Fruit fly (Drosophila melanogaster) whole organism, wandering third instar larva: ENCODE measurements around the gene nuf.

Source experiments
- Abd-B ChIP-seq: fragments of >200 bp; optimal IDR thresholded peaks from 2 replicates; lab custom pipeline; 2017; ENCODE audit warnings: missing biosample characterization, missing genetic modification characterization
- CG32264 ChIP-seq: fragments of 200-800 bp; sonication (Bioruptor generic); optimal IDR thresholded peaks from 2 replicates; lab custom pipeline; 2016; ENCODE audit warnings: missing biosample characterization, missing genetic modification characterization
- CG9705 ChIP-seq: fragments of 200-800 bp; sonication (Bioruptor generic); optimal IDR thresholded peaks from 2 replicates; lab custom pipeline; 2018; ENCODE audit warnings: missing biosample characterization, mild to moderate bottlenecking, missing genetic modification characterization
- Dfd ChIP-seq: fragments of >200 bp; optimal IDR thresholded peaks from 2 replicates; lab custom pipeline; 2017; ENCODE audit warnings: missing biosample characterization, missing genetic modification characterization
- Dif ChIP-seq: fragments of 200-275, 200-300 bp; sonication (Bioruptor generic); optimal IDR thresholded peaks from 2 replicates; lab custom pipeline; 2018; ENCODE audit warnings: missing biosample characterization, missing genetic modification characterization; ENCODE audit not compliant: partially characterized antibody
- HLH106 ChIP-seq: fragments of 200-800 bp; optimal IDR thresholded peaks from 3 replicates; lab custom pipeline; 2019; ENCODE audit warnings: missing biosample characterization, mild to moderate bottlenecking, missing genetic modification characterization, moderate library complexity
- Hnf4 ChIP-seq: fragments of 200-800 bp; sonication (Bioruptor generic); optimal IDR thresholded peaks from 2 replicates; lab custom pipeline; 2016; ENCODE audit warnings: missing biosample characterization, mild to moderate bottlenecking, missing genetic modification characterization
- Hr78 ChIP-seq: fragments of >200 bp; optimal IDR thresholded peaks from 2 replicates; lab custom pipeline; 2017; ENCODE audit warnings: missing biosample characterization, missing genetic modification characterization
- Hr83 ChIP-seq: fragments of 200-300 bp; sonication (Bioruptor generic); optimal IDR thresholded peaks from 2 replicates; lab custom pipeline; 2016; ENCODE audit warnings: missing biosample characterization, mild to moderate bottlenecking, missing genetic modification characterization, moderate library complexity; ENCODE audit not compliant: poor library complexity, severe bottlenecking
- Jra ChIP-seq: sonication (Bioruptor generic); optimal IDR thresholded peaks from 2 replicates; lab custom pipeline; 2016; ENCODE audit warnings: missing biosample characterization, missing genetic modification characterization
- Myc ChIP-seq: fragments of >200 bp; optimal IDR thresholded peaks from 2 replicates; lab custom pipeline; 2017
- OdsH ChIP-seq: fragments of 200-800 bp; sonication (Bioruptor generic); optimal IDR thresholded peaks from 2 replicates; lab custom pipeline; 2016; ENCODE audit warnings: missing biosample characterization, mild to moderate bottlenecking, missing genetic modification characterization
- Rel ChIP-seq, 2 experiments: fragments of 200-800 bp; sonication (Bioruptor generic) in 1 of 2; optimal IDR thresholded peaks; 2 replicates in 1 of 2; 3 replicates in 1 of 2; lab custom pipeline; 2016 to 2019; ENCODE audit warnings: mild to moderate bottlenecking in 2 of 2, missing biosample characterization in 2 of 2, missing genetic modification characterization in 2 of 2, moderate library complexity in 1 of 2
- Sp1 ChIP-seq: fragments of 200-800 bp; sonication (Bioruptor generic); optimal IDR thresholded peaks from 3 replicates; lab custom pipeline; 2019; ENCODE audit warnings: missing biosample characterization, mild to moderate bottlenecking, missing genetic modification characterization, moderate library complexity
- Vsx2 ChIP-seq: fragments of 200-300, 225-300 bp; sonication (Bioruptor generic); optimal IDR thresholded peaks from 2 replicates; lab custom pipeline; 2018; ENCODE audit warnings: missing biosample characterization, missing genetic modification characterization; ENCODE audit not compliant: partially characterized antibody
- br ChIP-seq: fragments of 200-800 bp; sonication (Bioruptor generic); optimal IDR thresholded peaks from 2 replicates; lab custom pipeline; 2016; ENCODE audit warnings: missing biosample characterization, missing genetic modification characterization
- brk ChIP-seq: fragments of 200-800 bp; sonication (Bioruptor generic); optimal IDR thresholded peaks from 2 replicates; lab custom pipeline; 2016; ENCODE audit warnings: missing biosample characterization, mild to moderate bottlenecking, missing genetic modification characterization
- dl ChIP-seq, 2 experiments: fragments of 175-275, 200-275 bp in 1 of 2; fragments of 200-275 bp in 1 of 2; sonication (Bioruptor generic); optimal IDR thresholded peaks; lab custom pipeline; 2018; ENCODE audit warnings: mild to moderate bottlenecking in 2 of 2, missing biosample characterization in 2 of 2, missing genetic modification characterization in 2 of 2, moderate library complexity in 2 of 2; ENCODE audit not compliant: partially characterized antibody in 2 of 2, insufficient read depth in 1 of 2
- dmrt93B ChIP-seq: fragments of 200-800 bp; sonication (Bioruptor generic); optimal IDR thresholded peaks from 2 replicates; lab custom pipeline; 2018; ENCODE audit warnings: missing biosample characterization, mild to moderate bottlenecking, missing genetic modification characterization
- ey ChIP-seq: fragments of 200-800 bp; sonication (Bioruptor generic); optimal IDR thresholded peaks from 2 replicates; lab custom pipeline; 2016; ENCODE audit warnings: missing biosample characterization, missing genetic modification characterization
- foxo ChIP-seq, 2 experiments: fragments of 200-800 bp; sonication (Bioruptor generic); optimal IDR thresholded peaks; 2 replicates in 1 of 2; 3 replicates in 1 of 2; lab custom pipeline; 2016 to 2017; ENCODE audit warnings: missing biosample characterization in 2 of 2, missing genetic modification characterization in 2 of 2
- fru ChIP-seq: fragments of 200-800 bp; sonication (Bioruptor generic); optimal IDR thresholded peaks from 3 replicates; lab custom pipeline; 2016; ENCODE audit warnings: missing biosample characterization, mild to moderate bottlenecking, missing genetic modification characterization
- jim ChIP-seq: fragments of 175-275, 200-325 bp; sonication (Bioruptor generic); optimal IDR thresholded peaks from 2 replicates; lab custom pipeline; 2016; ENCODE audit warnings: missing biosample characterization, mild to moderate bottlenecking, missing genetic modification characterization
- lola ChIP-seq: fragments of >200 bp; optimal IDR thresholded peaks from 2 replicates; lab custom pipeline; 2017; ENCODE audit warnings: missing biosample characterization, missing genetic modification characterization
- pan ChIP-seq: fragments of >200 bp; optimal IDR thresholded peaks from 2 replicates; lab custom pipeline; 2017
- psq ChIP-seq: fragments of 200-800 bp; sonication (Bioruptor generic); optimal IDR thresholded peaks from 3 replicates; lab custom pipeline; 2017; ENCODE audit warnings: missing biosample characterization, mild to moderate bottlenecking, missing genetic modification characterization, moderate library complexity
- sage ChIP-seq: fragments of 200-800 bp; sonication (Bioruptor generic); optimal IDR thresholded peaks from 2 replicates; lab custom pipeline; 2016; ENCODE audit warnings: missing biosample characterization, mild to moderate bottlenecking, missing genetic modification characterization
- tai ChIP-seq: sonication (Bioruptor generic); optimal IDR thresholded peaks from 2 replicates; lab custom pipeline; 2016; ENCODE audit warnings: missing biosample characterization, missing genetic modification characterization
- usp ChIP-seq: fragments of >200 bp; optimal IDR thresholded peaks from 2 replicates; lab custom pipeline; 2017; ENCODE audit warnings: missing biosample characterization, missing genetic modification characterization

nuf gene

dm6 chr3L:14177476-14178179 is 13.0 kb upstream of the nuf start:
- TF ChIP-seq tai (GFP tag; lab: Kevin White, UChicago) (no peak), sage (GFP tag; lab: Kevin White, UChicago) (no peak), Dif (GFP tag; lab: Kevin White, UChicago) (peak; percentile 65), dl (GFP tag; optimal IDR thresholded peaks at IDR 0.05; lab: Kevin White, UChicago; ENCODE audit: insufficient read depth in 1 of 2, partially characterized antibody in 2 of 2) (peak; percentile 35 to 51), Vsx2 (GFP tag; lab: Kevin White, UChicago) (peak; percentile 35), ey (GFP tag; lab: Kevin White, UChicago) (no peak), psq (peak; percentile 22)

DNA sequence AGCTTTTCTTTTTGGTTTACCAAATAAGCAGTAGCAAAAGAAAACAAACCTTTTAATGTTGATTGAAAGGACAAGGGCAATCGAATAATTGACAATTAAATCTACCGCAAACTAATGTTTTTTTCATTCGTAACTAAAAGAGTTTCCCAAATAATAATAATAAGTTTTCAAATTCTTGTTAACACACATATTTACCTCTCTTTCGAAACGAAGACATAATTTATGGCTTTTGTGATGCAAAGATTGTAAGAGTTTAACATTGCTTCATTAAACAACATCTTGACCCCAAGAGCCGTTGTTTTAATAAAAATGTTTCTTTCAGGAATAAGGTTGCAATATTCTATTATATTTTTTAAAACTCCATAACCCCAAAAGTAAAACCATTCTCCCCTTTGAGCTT is 12.2 kb upstream of the nuf start, which contains the start of gene D:
D (minus strand) TSS at position 101 of the 400 bp plus-strand sequence.
- no peak for TF ChIP-seq Rel (GFP tag; optimal IDR thresholded peaks at IDR 0.05; lab: Kevin White, UChicago)
- no peak for TF ChIP-seq Rel (tag; optimal IDR thresholded peaks at IDR 0.05; lab: Kevin White, UChicago)
- TF ChIP-seq Hr83 (GFP tag; lab: Kevin White, UChicago), result no peak
- TF ChIP-seq Vsx2 (GFP tag; lab: Kevin White, UChicago), result no peak
- no peak for TF ChIP-seq Abd-B (GFP tag; lab: Kevin White, UChicago)

DNA sequence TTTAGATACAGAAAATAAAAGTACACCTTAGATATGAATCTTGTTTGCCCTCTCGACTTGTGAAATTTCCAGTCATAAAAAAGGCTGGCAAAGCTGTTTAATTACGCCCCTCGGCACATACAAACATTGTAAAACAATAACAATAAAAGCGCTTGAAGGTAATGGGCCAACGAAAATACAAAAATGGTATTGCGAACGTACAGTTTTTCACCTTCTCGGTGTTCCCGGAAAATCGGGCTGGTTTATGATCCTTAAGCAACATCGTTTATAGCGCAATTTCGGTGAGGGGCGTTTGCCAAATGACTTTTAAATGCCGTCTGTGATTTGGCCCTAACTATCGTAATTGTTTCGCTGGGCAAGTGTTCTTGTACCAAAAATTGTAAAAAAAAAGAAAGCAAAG is 5.6 kb upstream of the nuf start:
- TF ChIP-seq foxo (GFP tag; optimal IDR thresholded peaks at IDR 0.05; lab: Kevin White, UChicago) (no peak), Myc (lab: Kevin White, UChicago) (no peak), dl (GFP tag; optimal IDR thresholded peaks at IDR 0.05; lab: Kevin White, UChicago; ENCODE audit: insufficient read depth in 1 of 2, partially characterized antibody in 2 of 2) (no peak), Hr78 (no peak), brk (no peak), lola (GFP tag; lab: Kevin White, UChicago) (no peak), jim (GFP tag; lab: Kevin White, UChicago) (no peak)

DNA sequence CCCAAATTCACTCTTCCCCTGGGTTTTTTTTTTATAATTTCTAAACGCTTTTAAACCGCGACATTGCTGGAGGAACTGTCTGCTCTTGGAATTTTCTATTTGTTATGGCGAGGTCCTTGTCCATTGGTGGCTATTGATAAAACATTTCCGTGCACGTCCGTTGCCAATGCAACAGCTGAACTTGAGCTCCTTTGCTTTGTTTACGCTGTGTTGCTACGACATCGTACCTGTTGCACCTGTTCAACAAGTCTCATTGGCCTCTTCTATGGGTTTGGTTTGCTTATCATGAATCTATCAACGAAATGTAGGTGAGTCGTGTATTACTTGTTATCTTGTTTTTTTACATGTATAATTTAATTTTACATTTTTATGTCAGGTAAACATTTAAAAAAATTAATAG is 1.2 kb upstream of the nuf start, which contains the start of gene nan:
nan (minus strand) TSS at position 218 of the 400 bp plus-strand sequence.
- TF ChIP-seq lola (GFP tag; lab: Kevin White, UChicago) (no peak), Abd-B (GFP tag; lab: Kevin White, UChicago) (no peak), dmrt93B (GFP tag; lab: Kevin White, UChicago) (no peak), Dfd (no peak)

DNA sequence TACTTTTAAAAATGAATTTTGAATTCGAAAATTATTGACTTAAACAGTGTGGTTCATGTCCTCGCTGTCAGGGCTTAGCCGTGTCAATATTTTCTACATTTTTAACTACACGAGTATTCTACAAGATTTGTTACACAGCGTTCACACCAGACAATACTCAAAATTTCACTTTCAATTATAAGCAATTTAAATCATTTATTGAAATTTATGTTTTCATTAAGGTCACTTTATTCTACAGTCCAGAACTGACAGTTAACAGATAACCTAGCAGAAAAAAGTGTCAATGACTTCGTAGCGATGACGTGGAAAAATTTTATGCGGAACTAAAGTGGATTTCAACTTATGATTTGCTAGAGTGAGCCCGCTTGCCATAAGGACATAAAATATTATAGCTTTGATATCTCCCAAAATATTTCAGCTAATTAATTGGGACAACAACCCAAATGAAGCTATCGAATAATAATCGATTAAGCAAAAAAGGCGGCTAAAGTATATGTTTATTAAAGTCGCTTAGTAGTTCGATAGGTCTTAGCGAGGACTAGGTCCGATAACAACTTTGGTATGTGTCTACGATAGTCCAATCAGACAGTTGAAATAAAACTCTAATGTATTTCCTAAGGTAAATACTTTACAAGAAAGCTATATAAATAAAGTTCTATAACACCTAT is 579 bp upstream of the nuf start:
- TF ChIP-seq psq, result no peak
- peak; percentile 64 for TF ChIP-seq HLH106 (tag; lab: Kevin White, UChicago)
- TF ChIP-seq Jra (GFP tag; lab: Kevin White, UChicago), result no peak
- no peak for TF ChIP-seq Sp1 (GFP tag; lab: Kevin White, UChicago)
- no peak for TF ChIP-seq usp
- no peak for TF ChIP-seq pan (lab: Kevin White, UChicago)
- TF ChIP-seq CG32264 (GFP tag; lab: Kevin White, UChicago), result no peak
- no peak for TF ChIP-seq br
- no peak for TF ChIP-seq OdsH (GFP tag; lab: Kevin White, UChicago)
- no peak for TF ChIP-seq sage (GFP tag; lab: Kevin White, UChicago)
- TF ChIP-seq Rel (GFP tag; optimal IDR thresholded peaks at IDR 0.05; lab: Kevin White, UChicago), result no peak
- no peak for TF ChIP-seq Rel (tag; optimal IDR thresholded peaks at IDR 0.05; lab: Kevin White, UChicago)
- TF ChIP-seq CG9705 (GFP tag; lab: Kevin White, UChicago), result no peak
- TF ChIP-seq Vsx2 (GFP tag; lab: Kevin White, UChicago), result peak; percentile 99
- no peak for TF ChIP-seq lola (GFP tag; lab: Kevin White, UChicago)
- no peak for TF ChIP-seq dl (GFP tag; optimal IDR thresholded peaks at IDR 0.05; lab: Kevin White, UChicago; ENCODE audit: insufficient read depth in 1 of 2, partially characterized antibody in 2 of 2)
- peak; percentile 8 for TF ChIP-seq fru
- TF ChIP-seq Hnf4 (GFP tag; lab: Kevin White, UChicago), result peak; percentile 1
